Fruit fly (Drosophila melanogaster) Kc167 (cell line): ENCODE measurements around the gene CG15012.

Experiments
- Myc ChIP-seq: fragments of >200 bp; optimal IDR thresholded peaks from 2 replicates; lab custom pipeline; 2017; ENCODE audit warnings: missing external identifiers
- Sin3A ChIP-seq: fragments of >200 bp; optimal IDR thresholded peaks from 2 replicates; lab custom pipeline; 2018; ENCODE audit warnings: missing external identifiers
- h ChIP-seq: fragments of >200 bp; optimal IDR thresholded peaks from 3 replicates; lab custom pipeline; 2018; ENCODE audit warnings: missing external identifiers
- insv ChIP-seq: fragments of >200 bp; optimal IDR thresholded peaks from 3 replicates; lab custom pipeline; 2018; ENCODE audit warnings: missing external identifiers
- psq ChIP-seq: fragments of >200 bp; optimal IDR thresholded peaks from 2 replicates; lab custom pipeline; 2017; ENCODE audit warnings: missing external identifiers
- ttk ChIP-seq: sonication (Bioruptor generic); optimal IDR thresholded peaks from 2 replicates; lab custom pipeline; 2017; ENCODE audit warnings: missing external identifiers

The CG15012 gene

dm6 chr3L:4253611-4254300, 38.3 kb downstream of the CG15012 start:
- no peak for TF ChIP-seq h
- no peak for TF ChIP-seq ttk (lab: Kevin White, UChicago)

DNA sequence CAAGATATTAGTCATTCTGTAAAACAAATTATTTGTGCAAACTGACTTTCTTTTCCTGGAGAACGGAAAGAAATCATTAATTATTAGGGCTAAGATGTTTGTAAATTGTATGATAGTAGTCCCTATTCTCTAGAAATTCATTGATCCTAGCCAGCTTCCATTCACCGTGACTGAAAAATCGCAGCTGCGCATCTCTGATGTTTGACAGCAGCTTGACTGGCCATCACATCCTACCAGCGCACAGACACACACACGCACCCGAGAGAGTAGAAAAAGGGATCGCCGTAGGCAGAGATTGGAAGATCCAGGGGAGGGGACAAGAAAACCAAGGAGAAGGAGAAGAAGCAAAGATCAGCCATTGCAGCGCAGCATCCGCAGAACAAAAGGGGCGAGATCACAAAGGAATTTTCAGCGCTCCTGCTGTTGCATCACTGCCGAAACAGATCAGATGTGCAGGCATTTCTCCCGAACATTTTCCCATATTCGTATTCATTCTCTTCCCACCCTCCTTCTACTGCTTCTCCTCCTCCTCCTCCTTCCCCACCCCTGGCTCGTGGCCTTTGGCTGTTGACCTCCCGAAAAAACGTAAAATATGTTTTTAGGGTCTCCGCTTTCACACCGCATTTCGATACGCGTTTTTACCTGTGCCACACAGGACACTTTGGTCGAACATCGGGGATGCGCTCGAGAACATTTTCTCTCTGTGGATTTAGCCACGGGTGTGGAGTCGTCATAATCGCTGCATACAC, 39.0 kb downstream of the CG15012 start:
- TF ChIP-seq psq (lab: Kevin White, UChicago) = no peak
- TF ChIP-seq Sin3A (lab: Kevin White, UChicago) = no peak
- no peak for TF ChIP-seq ttk (lab: Kevin White, UChicago)
- no peak for TF ChIP-seq h
- TF ChIP-seq insv = no peak

- no peak for TF ChIP-seq Sin3A (lab: Kevin White, UChicago)
- TF ChIP-seq psq (lab: Kevin White, UChicago) = no peak
- no peak for TF ChIP-seq Myc
- TF ChIP-seq h = no peak
- TF ChIP-seq insv = no peak
- TF ChIP-seq ttk (lab: Kevin White, UChicago) = no peak
Observed at dm6 chr3L:4252121-4252861, 39.8 kb downstream of the CG15012 start.

- no peak for TF ChIP-seq Myc
- TF ChIP-seq h = no peak
- TF ChIP-seq psq (lab: Kevin White, UChicago) = no peak
Observed at dm6 chr3L:4242428-4242827, 49.6 kb downstream of the CG15012 start, which contains the start of gene pav. Gene pav, plus strand, starts transcription at chr3L:4242734.
